Fruit fly (Drosophila melanogaster) whole organism, embryonic: ENCODE measurements around the gene CG18265.

Source experiments
- Abd-B ChIP-seq: fragments of 200-800 bp; sonication (Bioruptor generic); optimal IDR thresholded peaks from 2 replicates; lab custom pipeline; 2018; ENCODE audit warnings: missing biosample characterization, mild to moderate bottlenecking, missing genetic modification characterization, moderate library complexity
- Bgb ChIP-seq: fragments of 200-800 bp; sonication (Bioruptor generic); IDR thresholded peaks from 2 replicates; pipeline ENCODE4 v1.3.6; 2022; ENCODE audit warnings: missing biosample characterization, missing genetic modification characterization; ENCODE audit not compliant: partially characterized antibody
- BtbVII ChIP-seq: fragments of 200-800 bp; sonication (Bioruptor generic); optimal IDR thresholded peaks from 3 replicates; lab custom pipeline; 2017; ENCODE audit warnings: missing biosample characterization, mild to moderate bottlenecking, missing genetic modification characterization
- CG10366 ChIP-seq: fragments of 200-800 bp; sonication (Bioruptor generic); IDR thresholded peaks from 2 replicates; pipeline ENCODE4 v1.3.6; 2022; ENCODE audit warnings: missing biosample characterization, missing genetic modification characterization
- CG10959 ChIP-seq: fragments of 200-800 bp; sonication (Bioruptor generic); IDR thresholded peaks from 2 replicates; pipeline ENCODE4 v1.3.6; 2022; ENCODE audit warnings: missing biosample characterization, missing genetic modification characterization
- CG12236 ChIP-seq: fragments of 200-800 bp; sonication (Bioruptor generic); optimal IDR thresholded peaks from 2 replicates; lab custom pipeline; 2016; ENCODE audit warnings: missing biosample characterization, missing genetic modification characterization
- CG1529 ChIP-seq: fragments of 200-800 bp; sonication (Bioruptor generic); optimal IDR thresholded peaks from 3 replicates; lab custom pipeline; 2018; ENCODE audit warnings: missing biosample characterization, missing genetic modification characterization
- CG18011 ChIP-seq: fragments of 200-800 bp; sonication (Bioruptor generic); optimal IDR thresholded peaks from 2 replicates; lab custom pipeline; 2017; ENCODE audit warnings: missing biosample characterization, missing genetic modification characterization, mild to moderate bottlenecking, moderate library complexity, missing genotype
- CG30403 ChIP-seq: fragments of 200-800 bp; sonication (Bioruptor generic); optimal IDR thresholded peaks from 3 replicates; lab custom pipeline; 2016; ENCODE audit warnings: missing biosample characterization, missing genetic modification characterization
- CG34224 ChIP-seq: fragments of 200-800 bp; sonication (Bioruptor generic); IDR thresholded peaks from 3 replicates; pipeline ENCODE4 v1.3.6; 2022; ENCODE audit warnings: missing biosample characterization, missing genetic modification characterization; ENCODE audit not compliant: partially characterized antibody
- CG34422 ChIP-seq: fragments of 200-800 bp; sonication (Bioruptor generic); IDR thresholded peaks from 3 replicates; pipeline ENCODE4 v1.3.6; 2022; ENCODE audit warnings: missing biosample characterization, missing genetic modification characterization
- CG6854 ChIP-seq: fragments of 200-800 bp; sonication (Bioruptor generic); optimal IDR thresholded peaks from 3 replicates; lab custom pipeline; 2017; ENCODE audit warnings: missing biosample characterization, mild to moderate bottlenecking, missing genetic modification characterization
- CG7271 ChIP-seq: fragments of 200-800 bp; sonication (Bioruptor generic); optimal IDR thresholded peaks from 2 replicates; lab custom pipeline; 2018; ENCODE audit warnings: missing biosample characterization, mild to moderate bottlenecking, missing genetic modification characterization, moderate library complexity
- CoRest ChIP-seq: fragments of 200-800 bp; sonication (Bioruptor generic); optimal IDR thresholded peaks from 3 replicates; lab custom pipeline; 2018; ENCODE audit warnings: missing biosample characterization, mild to moderate bottlenecking, missing genetic modification characterization, moderate library complexity
- CrebB ChIP-seq: fragments of 200-800 bp; sonication (Bioruptor generic); optimal IDR thresholded peaks from 3 replicates; lab custom pipeline; 2018; ENCODE audit warnings: missing biosample characterization, mild to moderate bottlenecking, missing genetic modification characterization
- D19A ChIP-seq: fragments of 200-800 bp; optimal IDR thresholded peaks from 3 replicates; lab custom pipeline; 2019; ENCODE audit warnings: missing biosample characterization, mild to moderate bottlenecking, missing genetic modification characterization, moderate library complexity
- Deaf1 ChIP-seq: fragments of 200-800 bp; optimal IDR thresholded peaks from 3 replicates; lab custom pipeline; 2019; ENCODE audit warnings: missing biosample characterization, mild to moderate bottlenecking, missing genetic modification characterization, moderate library complexity
- H15 ChIP-seq: fragments of 200-800 bp; sonication (Bioruptor generic); IDR thresholded peaks from 3 replicates; pipeline ENCODE4 v1.3.6; 2022; ENCODE audit warnings: missing biosample characterization, missing genetic modification characterization
- Hand ChIP-seq: fragments of 200-800 bp; sonication (Bioruptor generic); optimal IDR thresholded peaks from 2 replicates; lab custom pipeline; 2017; ENCODE audit warnings: mild to moderate bottlenecking, missing biosample characterization, missing genetic modification reagents, missing genetic modification characterization
- Hsf ChIP-seq: fragments of 200-800 bp; sonication (Bioruptor generic); optimal IDR thresholded peaks from 3 replicates; lab custom pipeline; 2016; ENCODE audit warnings: missing biosample characterization, missing genetic modification characterization
- Mes4 ChIP-seq: fragments of 200-800 bp; sonication (Bioruptor generic); optimal IDR thresholded peaks from 2 replicates; lab custom pipeline; 2016; ENCODE audit warnings: missing biosample characterization, missing genetic modification characterization
- NC2β ChIP-seq: fragments of 200-800 bp; sonication (Bioruptor generic); optimal IDR thresholded peaks from 2 replicates; lab custom pipeline; 2016; ENCODE audit warnings: missing biosample characterization, missing genetic modification characterization
- NFAT ChIP-seq: fragments of 200-800 bp; sonication (Bioruptor generic); IDR thresholded peaks from 2 replicates; pipeline ENCODE4 v1.3.6; 2022; ENCODE audit warnings: missing biosample characterization, missing genetic modification characterization
- Neu2 ChIP-seq: fragments of 200-800 bp; sonication (Bioruptor generic); optimal IDR thresholded peaks from 3 replicates; lab custom pipeline; 2016; ENCODE audit warnings: missing biosample characterization, missing genetic modification characterization, borderline replicate concordance
- Oli ChIP-seq: fragments of 200-800 bp; sonication (Bioruptor generic); optimal IDR thresholded peaks from 2 replicates; lab custom pipeline; 2018; ENCODE audit warnings: missing biosample characterization, mild to moderate bottlenecking, missing genetic modification characterization, moderate library complexity
- Opbp ChIP-seq: fragments of 200-800 bp; sonication (Bioruptor generic); IDR thresholded peaks from 3 replicates; pipeline ENCODE4 v1.3.6; 2022; ENCODE audit warnings: missing biosample characterization, missing genetic modification characterization; ENCODE audit not compliant: partially characterized antibody
- Ptx1 ChIP-seq: fragments of 200-800 bp; sonication (Bioruptor generic); IDR thresholded peaks from 2 replicates; pipeline ENCODE4 v1.3.6; 2022; ENCODE audit warnings: missing biosample characterization, missing genetic modification characterization
- Rfx ChIP-seq: fragments of 200-800 bp; sonication (Bioruptor generic); IDR thresholded peaks from 2 replicates; pipeline ENCODE4 v1.3.6; 2022; ENCODE audit warnings: missing biosample characterization, missing genetic modification characterization
- Sin3A ChIP-seq: fragments of >200 bp; optimal IDR thresholded peaks from 2 replicates; lab custom pipeline; 2018
- amos ChIP-seq: fragments of 200-800 bp; sonication (Bioruptor generic); IDR thresholded peaks from 2 replicates; pipeline ENCODE4 v1.3.6; 2022; ENCODE audit warnings: missing biosample characterization, missing genetic modification characterization; ENCODE audit not compliant: partially characterized antibody
- chif ChIP-seq, 2 experiments: fragments of 200-800 bp; sonication (Bioruptor generic); optimal IDR thresholded peaks; 3 replicates each; lab custom pipeline; 2016; ENCODE audit warnings: missing biosample characterization in 2 of 2, missing genetic modification characterization in 2 of 2
- chm ChIP-seq: fragments of 200-800 bp; sonication (Bioruptor generic); IDR thresholded peaks from 2 replicates; pipeline ENCODE4 v1.3.6; 2022; ENCODE audit warnings: missing biosample characterization, missing genetic modification characterization
- ci ChIP-seq: fragments of 200-800 bp; sonication (Bioruptor generic); IDR thresholded peaks from 3 replicates; pipeline ENCODE4 v1.3.6; 2022; ENCODE audit warnings: missing biosample characterization, missing genetic modification characterization
- corto ChIP-seq: fragments of 200-800 bp; sonication (Bioruptor generic); optimal IDR thresholded peaks from 2 replicates; lab custom pipeline; 2016; ENCODE audit warnings: missing biosample characterization, mild to moderate bottlenecking, missing genetic modification characterization, moderate library complexity
- crol ChIP-seq: fragments of 200-800 bp; sonication (Bioruptor generic); IDR thresholded peaks from 2 replicates; pipeline ENCODE4 v1.3.6; 2022; ENCODE audit warnings: missing biosample characterization, missing genetic modification characterization
- h ChIP-seq: fragments of >200 bp; optimal IDR thresholded peaks from 2 replicates; lab custom pipeline; 2017
- luna ChIP-seq: fragments of 200-800 bp; sonication (Bioruptor generic); optimal IDR thresholded peaks from 2 replicates; lab custom pipeline; 2016; ENCODE audit warnings: missing biosample characterization, missing genetic modification characterization
- nerfin-2 ChIP-seq: fragments of 200-800 bp; sonication (Bioruptor generic); IDR thresholded peaks from 2 replicates; pipeline ENCODE4 v1.3.6; 2022; ENCODE audit warnings: missing biosample characterization, missing genetic modification characterization; ENCODE audit not compliant: partially characterized antibody
- prd ChIP-seq, 3 experiments: fragments of >200 bp in 2 of 3; fragments of 200-800 bp in 1 of 3; sonication (Bioruptor generic) in 1 of 3; optimal IDR thresholded peaks in 2 of 3; IDR thresholded peaks in 1 of 3; 2 replicates in 2 of 3; 3 replicates in 1 of 3; pipeline versions ENCODE4 v1.3.6 to Lab custom; 2017 to 2022; ENCODE audit warnings: missing biosample characterization in 1 of 3, missing genetic modification characterization in 1 of 3
- pzg ChIP-seq: fragments of 200-800 bp; sonication (Bioruptor generic); optimal IDR thresholded peaks from 3 replicates; lab custom pipeline; 2018; ENCODE audit warnings: missing biosample characterization, mild to moderate bottlenecking, missing genetic modification characterization, moderate library complexity
- sd ChIP-seq: fragments of 200-800 bp; sonication (Bioruptor generic); optimal IDR thresholded peaks from 3 replicates; lab custom pipeline; 2018; ENCODE audit warnings: missing biosample characterization, mild to moderate bottlenecking, missing genetic modification characterization, moderate library complexity
- sens ChIP-seq: fragments of 200-800 bp; sonication (Bioruptor generic); peaks from one replicate; lab custom pipeline; 2016; ENCODE audit warnings: missing biosample characterization, missing genetic modification characterization
- seq ChIP-seq: fragments of 200-800 bp; sonication (Bioruptor generic); IDR thresholded peaks from 2 replicates; pipeline ENCODE4 v1.3.6; 2022; ENCODE audit warnings: missing biosample characterization, missing genetic modification characterization
- sqz ChIP-seq: fragments of 200-800 bp; sonication (Bioruptor generic); optimal IDR thresholded peaks from 3 replicates; lab custom pipeline; 2018; ENCODE audit warnings: missing biosample characterization, mild to moderate bottlenecking, missing genetic modification characterization
- stwl ChIP-seq: fragments of 200-800 bp; sonication (Bioruptor generic); optimal IDR thresholded peaks from 3 replicates; lab custom pipeline; 2018; ENCODE audit warnings: missing biosample characterization, mild to moderate bottlenecking, missing genetic modification characterization, moderate library complexity
- tgo ChIP-seq: fragments of 200-800 bp; sonication (Bioruptor generic); IDR thresholded peaks from 3 replicates; pipeline ENCODE4 v1.3.6; 2022; ENCODE audit warnings: missing biosample characterization, missing genetic modification characterization
- vfl ChIP-seq: fragments of 200-800 bp; sonication (Bioruptor generic); optimal IDR thresholded peaks from 2 replicates; lab custom pipeline; 2016; ENCODE audit warnings: missing biosample characterization, missing genetic modification characterization
- zen2 ChIP-seq: fragments of 200-800 bp; sonication (Bioruptor generic); IDR thresholded peaks from 3 replicates; pipeline ENCODE4 v1.3.6; 2022; ENCODE audit warnings: missing biosample characterization, missing genetic modification characterization; ENCODE audit not compliant: partially characterized antibody

The CG18265 gene

dm6 chr3L:17430957-17431585 lies 8.1 kb upstream of the CG18265 start (continued):
- TF ChIP-seq sens (GFP tag; lab: Kevin White, UChicago) (peak; percentile 79), Sin3A (lab: Kevin White, UChicago) (no peak), CG30403 (GFP tag; lab: Kevin White, UChicago) (no peak), D19A (tag; lab: Kevin White, UChicago) (peak; percentile 65), CG12236 (GFP tag; lab: Kevin White, UChicago) (no peak), CG1529 (GFP tag; lab: Kevin White, UChicago) (no peak), chif (GFP tag; optimal IDR thresholded peaks at IDR 0.05; lab: Kevin White, UChicago) (no peak), seq (GFP tag; lab: Robert Waterston, UW) (peak; percentile 24; the same call in 1 of the 2 replicates), sqz (no peak), CG10959 (GFP tag; lab: Robert Waterston, UW) (no peak), corto (GFP tag; lab: Kevin White, UChicago) (no peak), Bgb (GFP tag; lab: Robert Waterston, UW) (no peak), luna (no peak), prd (optimal IDR thresholded peaks at IDR 0.05; lab: Kevin White, UChicago) (no peak), prd (GFP tag; IDR thresholded peaks at IDR 0.05; lab: Robert Waterston, UW) (no peak), NC2β (GFP tag; lab: Kevin White, UChicago) (no peak), Rfx (peak; percentile 33; the same call in 1 of the 2 replicates), Neu2 (GFP tag; lab: Kevin White, UChicago) (no peak), h (lab: Kevin White, UChicago) (no peak), CG7271 (no peak)

- TF ChIP-seq Oli (tag; lab: Kevin White, UChicago), result no peak
- TF ChIP-seq vfl (GFP tag; lab: Kevin White, UChicago), result no peak
- TF ChIP-seq Hsf (GFP tag; lab: Kevin White, UChicago), result no peak
- TF ChIP-seq ci (GFP tag; lab: Robert Waterston, UW), result peak; percentile 32; the same call in 1 of the 3 replicates
- TF ChIP-seq Opbp (GFP tag; lab: Robert Waterston, UW), result 0 out of 3 replicates have a peak, but pooled peaks have one; percentile 42
- peak; percentile 18 for TF ChIP-seq Deaf1
- no peak for TF ChIP-seq BtbVII (GFP tag; lab: Kevin White, UChicago)
- TF ChIP-seq CG6854 (GFP tag; lab: Kevin White, UChicago), result no peak
- 0 out of 3 replicates have a peak, but pooled peaks have one; percentile 14 for TF ChIP-seq CG34224 (GFP tag; lab: Robert Waterston, UW)
- TF ChIP-seq amos (GFP tag; lab: Robert Waterston, UW), result 0 out of 2 replicates have a peak, but pooled peaks have one; percentile 26
- peak; percentile 8 for TF ChIP-seq stwl (tag; lab: Kevin White, UChicago)
- TF ChIP-seq Abd-B (GFP tag; lab: Kevin White, UChicago), result no peak
- TF ChIP-seq Hand (GFP tag; lab: Kevin White, UChicago), result no peak
- TF ChIP-seq D19A (tag; lab: Kevin White, UChicago), result no peak
- TF ChIP-seq H15 (GFP tag; lab: Robert Waterston, UW), result no peak
- TF ChIP-seq Ptx1 (GFP tag; lab: Robert Waterston, UW), result no peak
- 0 out of 2 replicates have a peak, but pooled peaks have one; percentile 50 for TF ChIP-seq chm
- TF ChIP-seq CoRest (tag; lab: Kevin White, UChicago), result no peak
- no peak for TF ChIP-seq tgo (GFP tag; lab: Robert Waterston, UW)
- 0 out of 2 replicates have a peak, but pooled peaks have one; percentile 6 for TF ChIP-seq crol (GFP tag; lab: Robert Waterston, UW)
- TF ChIP-seq zen2, result no peak
- no peak for TF ChIP-seq CG18011 (GFP tag; lab: Kevin White, UChicago)
- no peak for TF ChIP-seq CG10366 (GFP tag; lab: Robert Waterston, UW)
- TF ChIP-seq nerfin-2 (GFP tag; lab: Robert Waterston, UW), result peak; percentile 41; the same call in 1 of the 2 replicates
- TF ChIP-seq chif (GFP tag; optimal IDR thresholded peaks at IDR 0.05; lab: Kevin White, UChicago), result no peak
- no peak for TF ChIP-seq NFAT (GFP tag; lab: Robert Waterston, UW)
- peak; percentile 40; the same call in 1 of the 2 replicates for TF ChIP-seq Bgb (GFP tag; lab: Robert Waterston, UW)
- TF ChIP-seq CG34422 (GFP tag; lab: Robert Waterston, UW), result peak; percentile 66; the same call in 1 of the 3 replicates
- TF ChIP-seq Mes4 (GFP tag; lab: Kevin White, UChicago), result no peak
- TF ChIP-seq sd (tag; lab: Kevin White, UChicago), result no peak
- TF ChIP-seq pzg (GFP tag; lab: Kevin White, UChicago), result peak; percentile 56
- no peak for TF ChIP-seq CrebB (tag; lab: Kevin White, UChicago)
Observed at dm6 chr3L:17432947-17433346, 6.3 kb upstream of the CG18265 start, which contains the start of gene frc. frc (minus strand) TSS chr3L:17433190.
